Worm (Caenorhabditis elegans): ENCODE results near the gene dnbp-1.

dnbp-1 gene

DNA sequence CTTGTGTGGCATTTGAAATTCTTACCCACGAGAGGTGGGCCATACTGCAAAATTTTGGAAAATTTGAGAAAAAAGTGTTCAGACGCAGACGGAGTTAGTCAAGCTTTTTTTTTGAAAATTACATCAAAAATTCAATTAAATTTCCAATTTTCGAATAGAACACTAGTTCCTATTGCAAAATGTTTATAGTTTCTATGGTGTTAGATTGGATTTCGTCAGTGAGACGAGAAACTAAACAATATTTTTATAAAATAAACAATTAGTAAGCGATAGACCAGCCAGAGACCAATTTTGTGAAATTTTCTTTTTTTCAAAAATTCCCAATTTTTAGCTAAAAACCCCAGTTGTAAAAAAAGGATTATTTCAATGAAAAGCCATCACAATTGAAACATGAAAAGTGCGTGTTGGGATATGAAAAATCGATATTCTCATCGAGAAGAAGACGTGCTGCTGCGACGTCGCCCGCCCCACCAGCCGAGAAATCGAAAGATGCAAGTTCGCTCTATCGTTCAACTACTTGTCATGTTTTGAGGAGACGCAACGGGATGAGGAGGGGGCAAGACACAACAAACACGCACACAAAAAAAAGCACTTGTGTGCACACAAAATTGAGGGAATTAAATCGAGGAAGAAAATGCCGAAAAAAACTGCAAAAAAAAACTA lies at the start of gene dnbp-1:
Gene dnbp-1, minus strand, starts transcription at position 51 of the 663 bp plus-strand sequence.
- TF ChIP-seq nhr-237 (tag; optimal IDR thresholded peaks at IDR 0.05) (no peak), madf-9 (GFP tag; conservative IDR thresholded peaks at IDR 0.05) (no peak; the same call in 1 of the 2 replicates), nhr-111 (GFP tag; optimal IDR thresholded peaks at IDR 0.05) (no peak), ceh-28 (tag; optimal IDR thresholded peaks at IDR 0.05) (peak; percentile 45), F26F4.8 (GFP tag; conservative IDR thresholded peaks at IDR 0.05) (no peak), hmg-1.1 (GFP tag; IDR thresholded peaks at IDR 0.05) (no peak; the same call in 1 of the 2 replicates), daf-8 (GFP tag; IDR thresholded peaks at IDR 0.05) (no peak), zip-2 (tag; optimal IDR thresholded peaks at IDR 0.05) (no peak), Y5F2A.4 (GFP tag; optimal IDR thresholded peaks at IDR 0.05) (no peak), nhr-41 (GFP tag; IDR thresholded peaks at IDR 0.05) (no peak), lin-15B (tag; optimal IDR thresholded peaks at IDR 0.05) (no peak), egl-27 (tag; optimal IDR thresholded peaks at IDR 0.05) (no peak), spr-1 (tag; optimal IDR thresholded peaks at IDR 0.05) (peak; percentile 2), lim-7 (GFP tag; IDR thresholded peaks at IDR 0.05) (no peak), nhr-77 (tag; optimal IDR thresholded peaks at IDR 0.05) (peak; percentile 76), snpc-4 (tag; optimal IDR thresholded peaks at IDR 0.05) (no peak), vab-7 (GFP tag; IDR thresholded peaks at IDR 0.05) (no peak), nhr-102 (tag; optimal IDR thresholded peaks at IDR 0.05) (no peak), lin-13 (GFP tag; optimal IDR thresholded peaks at IDR 0.05) (peak; percentile 60), lir-3 (tag; optimal IDR thresholded peaks at IDR 0.05) (no peak), egl-43 (GFP tag; IDR thresholded peaks at IDR 0.05) (no peak), tra-1 (GFP tag; IDR thresholded peaks at IDR 0.05) (0 out of 2 replicates have a peak, but pooled peaks have one; percentile 35), lin-38 (GFP tag; IDR thresholded peaks at IDR 0.05) (peak; percentile 92), T26A8.4 (GFP tag; IDR thresholded peaks at IDR 0.05) (no peak), nhr-6 (tag; optimal IDR thresholded peaks at IDR 0.05) (peak; percentile 79), nhr-28 (tag; optimal IDR thresholded peaks at IDR 0.05) (peak; percentile 79), ceh-82 (tag; optimal IDR thresholded peaks at IDR 0.05) (no peak), F37D6.2 (tag; optimal IDR thresholded peaks at IDR 0.05) (peak; percentile 36), hlh-30 (tag; optimal IDR thresholded peaks at IDR 0.05; ENCODE audit: insufficient read depth) (peak; percentile 78), zfp-3 (GFP tag; conservative IDR thresholded peaks at IDR 0.05) (no peak), hlh-11 (tag; optimal IDR thresholded peaks at IDR 0.05) (no peak), ZK546.5 (tag; optimal IDR thresholded peaks at IDR 0.05) (no peak), mdl-1 (tag; optimal IDR thresholded peaks at IDR 0.05) (peak in 1 of 2 experiments; percentile 2), sdz-12 (GFP tag; optimal IDR thresholded peaks at IDR 0.05) (no peak), aha-1 (tag) (no peak), mes-2 (tag; optimal IDR thresholded peaks at IDR 0.05; ENCODE audit: poor library complexity, severe bottlenecking) (no peak), lsy-2 (tag; optimal IDR thresholded peaks at IDR 0.05) (peak in 1 of 2 experiments; percentile 46), ctbp-1 (GFP tag; IDR thresholded peaks at IDR 0.05) (no peak; the same call in 1 of the 2 replicates), ceh-20 (GFP tag; IDR thresholded peaks at IDR 0.05) (no peak), arid-1 (GFP tag; conservative IDR thresholded peaks at IDR 0.05) (no peak), dpl-1 (GFP tag; optimal IDR thresholded peaks at IDR 0.05) (peak; percentile 61), nhr-42 (GFP tag; IDR thresholded peaks at IDR 0.05) (no peak), lin-39 (tag; optimal IDR thresholded peaks at IDR 0.05) (no peak), mep-1 (tag; optimal IDR thresholded peaks at IDR 0.05) (peak; percentile 88), pha-4 (GFP tag; IDR thresholded peaks at IDR 0.05) (no peak), pha-4 (tag; optimal IDR thresholded peaks at IDR 0.05) (peak; percentile 55), nhr-11 (tag; optimal IDR thresholded peaks at IDR 0.05) (no peak), unc-62 (GFP tag; optimal IDR thresholded peaks at IDR 0.05 in 1 of 2) (peak in 1 of 2 experiments; percentile 99), unc-62 (tag; optimal IDR thresholded peaks at IDR 0.05) (no peak), Y48G9A.11 (GFP tag; IDR thresholded peaks at IDR 0.05) (no peak), daf-16 (GFP tag; optimal IDR thresholded peaks at IDR 0.05) (peak in 1 of 2 experiments; percentile 6), daf-16 (tag; optimal IDR thresholded peaks at IDR 0.05) (no peak)
